Fruit fly (Drosophila melanogaster) whole organism, adult: ENCODE data around the gene CG42299.

ENCODE experiments used
- CG11617 ChIP-seq: fragments of 200-800 bp; sonication (Bioruptor generic); optimal IDR thresholded peaks from 2 replicates; lab custom pipeline; 2017; ENCODE audit warnings: mild to moderate bottlenecking, missing biosample characterization, missing genetic modification reagents, missing genetic modification characterization
- CG12768 ChIP-seq: fragments of 200-800 bp; sonication (Bioruptor generic); optimal IDR thresholded peaks from 2 replicates; lab custom pipeline; 2017; ENCODE audit warnings: missing biosample characterization, missing genetic modification characterization, mild to moderate bottlenecking, moderate library complexity, missing genetic modification reagents
- CG14711 ChIP-seq: fragments of 200-800 bp; sonication (Bioruptor generic); optimal IDR thresholded peaks from 2 replicates; lab custom pipeline; 2018; ENCODE audit warnings: missing biosample characterization, mild to moderate bottlenecking, missing genetic modification characterization, moderate library complexity
- CG1620 ChIP-seq: fragments of 200-800 bp; sonication (Bioruptor generic); optimal IDR thresholded peaks from 2 replicates; lab custom pipeline; 2016; ENCODE audit warnings: missing biosample characterization, missing genetic modification characterization
- CG33017 ChIP-seq: fragments of 200-800 bp; sonication (Bioruptor generic); optimal IDR thresholded peaks from 2 replicates; lab custom pipeline; 2018; ENCODE audit warnings: missing biosample characterization, mild to moderate bottlenecking, missing genetic modification characterization, moderate library complexity
- CG5204 ChIP-seq: fragments of 200-800 bp; sonication (Bioruptor generic); optimal IDR thresholded peaks from 2 replicates; lab custom pipeline; 2016; ENCODE audit warnings: missing biosample characterization, missing genetic modification characterization
- CG7045 ChIP-seq: fragments of 200-800 bp; sonication (Bioruptor generic); optimal IDR thresholded peaks from 2 replicates; lab custom pipeline; 2017; ENCODE audit warnings: missing biosample characterization, mild to moderate bottlenecking, missing genetic modification characterization
- CG7101 ChIP-seq: fragments of 200-800 bp; sonication (Bioruptor generic); optimal IDR thresholded peaks from 2 replicates; lab custom pipeline; 2018; ENCODE audit warnings: missing biosample characterization, mild to moderate bottlenecking, missing genetic modification characterization, moderate library complexity
- Clk ChIP-seq: fragments of 200-800 bp; sonication (Bioruptor generic); optimal IDR thresholded peaks from 2 replicates; lab custom pipeline; 2017; ENCODE audit warnings: missing biosample characterization, missing genetic modification characterization
- Crg-1 ChIP-seq: fragments of 200-800 bp; sonication (Bioruptor generic); optimal IDR thresholded peaks from 2 replicates; lab custom pipeline; 2016; ENCODE audit warnings: missing biosample characterization, missing genetic modification characterization
- Hr96 ChIP-seq: fragments of 200-800 bp; sonication (Bioruptor generic); optimal IDR thresholded peaks from 2 replicates; lab custom pipeline; 2016; ENCODE audit warnings: missing biosample characterization, missing genetic modification characterization
- Mnt ChIP-seq: fragments of 200-800 bp; sonication (Bioruptor generic); optimal IDR thresholded peaks from 2 replicates; lab custom pipeline; 2016; ENCODE audit warnings: missing biosample characterization, mild to moderate bottlenecking, missing genetic modification characterization
- bab1 ChIP-seq: fragments of 200-800 bp; sonication (Bioruptor generic); optimal IDR thresholded peaks from 3 replicates; lab custom pipeline; 2019; ENCODE audit warnings: missing biosample characterization, mild to moderate bottlenecking, missing genetic modification characterization, moderate library complexity
- cic ChIP-seq: fragments of 200-800 bp; sonication (Bioruptor generic); optimal IDR thresholded peaks from 2 replicates; lab custom pipeline; 2017; ENCODE audit warnings: missing biosample characterization, mild to moderate bottlenecking, missing genetic modification characterization, moderate library complexity
- cnc ChIP-seq, 2 experiments: fragments of >200 bp; optimal IDR thresholded peaks; 2 replicates each; lab custom pipeline; 2017
- kay ChIP-seq: fragments of 200-800 bp; sonication (Bioruptor generic); peaks from one replicate; lab custom pipeline; 2016; ENCODE audit warnings: missing biosample characterization, missing genetic modification characterization, borderline replicate concordance
- ovo ChIP-seq: fragments of 200-800 bp; sonication (Bioruptor generic); optimal IDR thresholded peaks from 2 replicates; lab custom pipeline; 2016; ENCODE audit warnings: missing biosample characterization, missing genetic modification characterization
- pad ChIP-seq: fragments of 200-800 bp; sonication (Bioruptor generic); optimal IDR thresholded peaks from 3 replicates; lab custom pipeline; 2017; ENCODE audit warnings: missing biosample characterization, missing genetic modification characterization, mild to moderate bottlenecking, moderate library complexity, missing genetic modification reagents
- tj ChIP-seq: fragments of 200-800 bp; sonication (Bioruptor generic); optimal IDR thresholded peaks from 3 replicates; lab custom pipeline; 2017; ENCODE audit warnings: missing biosample characterization, mild to moderate bottlenecking, missing genetic modification characterization, moderate library complexity
- toe ChIP-seq: fragments of 200-800 bp; sonication (Bioruptor generic); optimal IDR thresholded peaks from 2 replicates; lab custom pipeline; 2016; ENCODE audit warnings: missing biosample characterization, missing genetic modification characterization

CG42299 gene

dm6 chrX:15554256-15554678, 21.2 kb downstream of the CG42299 start, which contains the start of gene Ac13E:
TSS of gene Ac13E (minus strand) at chrX:15554278.
- peak; percentile 79 for TF ChIP-seq CG14711 (tag; lab: Kevin White, UChicago)
- peak; percentile 83 for TF ChIP-seq Mnt (GFP tag; lab: Kevin White, UChicago)
- TF ChIP-seq Crg-1 (GFP tag; lab: Kevin White, UChicago): peak; percentile 80
- TF ChIP-seq Hr96 (GFP tag; lab: Kevin White, UChicago): peak; percentile 86
- TF ChIP-seq CG33017 (tag; lab: Kevin White, UChicago): peak; percentile 81
- peak; percentile 71 for TF ChIP-seq tj (GFP tag; lab: Kevin White, UChicago)
- TF ChIP-seq cnc (optimal IDR thresholded peaks at IDR 0.05; lab: Kevin White, UChicago): no peak
- peak; percentile 80 for TF ChIP-seq CG7045
- TF ChIP-seq kay (GFP tag; lab: Kevin White, UChicago): peak; percentile 64
- peak; percentile 86 for TF ChIP-seq CG12768 (GFP tag; lab: Kevin White, UChicago)
- peak; percentile 84 for TF ChIP-seq CG1620 (GFP tag; lab: Kevin White, UChicago)
- TF ChIP-seq pad (GFP tag; lab: Kevin White, UChicago): peak; percentile 79
- peak; percentile 82 for TF ChIP-seq CG5204 (GFP tag; lab: Kevin White, UChicago)
- peak; percentile 84 for TF ChIP-seq toe (GFP tag; lab: Kevin White, UChicago)
- peak; percentile 91 for TF ChIP-seq CG7101 (tag; lab: Kevin White, UChicago)
- TF ChIP-seq Clk (GFP tag; lab: Kevin White, UChicago): peak; percentile 42
- TF ChIP-seq ovo: peak; percentile 66
- TF ChIP-seq cic: peak; percentile 49
- TF ChIP-seq bab1 (GFP tag; lab: Kevin White, UChicago): peak; percentile 91
- TF ChIP-seq CG11617 (GFP tag; lab: Kevin White, UChicago): peak; percentile 92

DNA sequence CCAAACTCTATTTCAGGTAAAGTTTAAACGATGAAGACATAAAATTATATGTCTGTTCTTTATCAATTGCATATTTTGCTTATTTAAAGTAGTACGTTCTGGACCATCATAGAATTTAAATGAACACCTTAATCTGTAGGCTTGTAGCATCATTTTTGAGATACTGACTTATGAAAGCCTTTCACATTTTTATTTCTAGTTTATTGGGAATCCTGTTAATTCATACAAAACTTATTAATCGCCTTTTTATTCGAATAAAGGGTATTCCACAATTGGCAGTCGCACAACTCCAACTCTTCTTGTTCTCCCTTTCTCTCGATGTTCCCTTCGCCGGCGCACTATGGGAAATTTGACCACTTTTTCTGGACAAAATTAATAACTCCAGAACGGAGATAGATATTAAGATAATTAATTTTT, 23.0 kb downstream of the CG42299 start:
- TF ChIP-seq CG11617 (GFP tag; lab: Kevin White, UChicago): no peak
- peak; percentile 17 for TF ChIP-seq bab1 (GFP tag; lab: Kevin White, UChicago)

DNA sequence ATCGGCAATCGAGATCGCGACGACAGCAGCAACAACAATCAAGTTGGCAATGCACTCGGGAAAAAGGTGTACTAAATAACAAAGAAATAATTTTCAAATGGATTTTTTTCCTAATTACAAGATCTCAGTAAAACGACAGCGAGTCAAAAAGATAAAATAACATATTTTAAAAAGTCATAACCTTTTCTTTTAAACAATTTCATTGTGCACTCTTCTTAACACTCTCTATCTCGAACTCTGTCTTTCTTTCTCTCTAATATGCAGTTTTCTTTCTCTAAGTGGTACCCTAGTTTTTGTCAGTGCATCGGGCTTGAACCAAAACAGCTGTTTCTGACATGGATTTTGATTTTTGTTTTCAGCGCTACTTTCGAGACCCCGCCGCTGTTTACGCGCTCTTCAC, 26.4 kb downstream of the CG42299 start:
- no peak for TF ChIP-seq ovo
- no peak for TF ChIP-seq CG7045
- TF ChIP-seq CG14711 (tag; lab: Kevin White, UChicago): no peak
- TF ChIP-seq toe (GFP tag; lab: Kevin White, UChicago): no peak
- TF ChIP-seq CG11617 (GFP tag; lab: Kevin White, UChicago): no peak
- no peak for TF ChIP-seq Clk (GFP tag; lab: Kevin White, UChicago)
- no peak for TF ChIP-seq CG7101 (tag; lab: Kevin White, UChicago)
- TF ChIP-seq tj (GFP tag; lab: Kevin White, UChicago): no peak
- TF ChIP-seq cic: no peak
- TF ChIP-seq Crg-1 (GFP tag; lab: Kevin White, UChicago): no peak
- no peak for TF ChIP-seq CG12768 (GFP tag; lab: Kevin White, UChicago)
- TF ChIP-seq CG33017 (tag; lab: Kevin White, UChicago): no peak
- TF ChIP-seq bab1 (GFP tag; lab: Kevin White, UChicago): no peak
- no peak for TF ChIP-seq cnc (optimal IDR thresholded peaks at IDR 0.05; lab: Kevin White, UChicago)
- TF ChIP-seq pad (GFP tag; lab: Kevin White, UChicago): no peak
- TF ChIP-seq CG1620 (GFP tag; lab: Kevin White, UChicago): no peak
- TF ChIP-seq Hr96 (GFP tag; lab: Kevin White, UChicago): no peak

DNA sequence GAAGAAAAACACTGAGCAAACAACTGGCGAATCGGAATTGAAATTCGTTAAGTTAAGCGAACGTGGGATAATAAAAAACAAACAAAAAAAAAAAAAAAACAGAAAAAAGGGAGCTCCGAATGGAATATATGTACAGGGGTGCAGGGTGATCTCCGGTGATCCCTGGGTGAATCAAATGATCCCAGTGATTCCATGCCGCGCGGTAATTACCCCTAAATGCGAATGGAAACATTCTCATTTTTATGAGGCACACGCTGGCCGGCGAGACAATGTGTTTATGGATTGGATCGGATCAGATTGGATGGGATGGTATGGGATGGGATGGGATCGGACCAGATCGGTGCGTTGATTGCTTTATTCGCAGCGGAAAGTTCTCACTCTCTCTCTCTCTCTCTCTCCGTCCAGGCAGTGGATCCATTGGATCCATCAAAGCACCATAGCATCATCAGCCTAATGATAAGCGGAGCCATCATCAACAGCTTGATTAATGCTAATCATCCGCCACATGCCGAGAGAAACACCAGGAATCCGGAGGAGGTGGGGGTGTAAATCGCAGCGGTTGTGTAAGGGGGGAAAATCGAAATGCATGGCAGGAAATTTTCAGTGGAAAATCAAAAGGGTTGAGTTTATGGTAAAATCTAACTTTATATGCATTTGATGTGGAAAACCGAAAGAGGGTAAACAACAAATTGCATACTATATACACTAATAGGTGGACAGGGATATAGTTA, 29.9 kb downstream of the CG42299 start:
- TF ChIP-seq cnc (optimal IDR thresholded peaks at IDR 0.05; lab: Kevin White, UChicago): no peak
- no peak for TF ChIP-seq Mnt (GFP tag; lab: Kevin White, UChicago)
- TF ChIP-seq CG12768 (GFP tag; lab: Kevin White, UChicago): no peak
- TF ChIP-seq tj (GFP tag; lab: Kevin White, UChicago): no peak
- TF ChIP-seq bab1 (GFP tag; lab: Kevin White, UChicago): no peak
- no peak for TF ChIP-seq CG7045
- no peak for TF ChIP-seq pad (GFP tag; lab: Kevin White, UChicago)
- TF ChIP-seq CG5204 (GFP tag; lab: Kevin White, UChicago): no peak
- no peak for TF ChIP-seq CG14711 (tag; lab: Kevin White, UChicago)
- no peak for TF ChIP-seq toe (GFP tag; lab: Kevin White, UChicago)

DNA sequence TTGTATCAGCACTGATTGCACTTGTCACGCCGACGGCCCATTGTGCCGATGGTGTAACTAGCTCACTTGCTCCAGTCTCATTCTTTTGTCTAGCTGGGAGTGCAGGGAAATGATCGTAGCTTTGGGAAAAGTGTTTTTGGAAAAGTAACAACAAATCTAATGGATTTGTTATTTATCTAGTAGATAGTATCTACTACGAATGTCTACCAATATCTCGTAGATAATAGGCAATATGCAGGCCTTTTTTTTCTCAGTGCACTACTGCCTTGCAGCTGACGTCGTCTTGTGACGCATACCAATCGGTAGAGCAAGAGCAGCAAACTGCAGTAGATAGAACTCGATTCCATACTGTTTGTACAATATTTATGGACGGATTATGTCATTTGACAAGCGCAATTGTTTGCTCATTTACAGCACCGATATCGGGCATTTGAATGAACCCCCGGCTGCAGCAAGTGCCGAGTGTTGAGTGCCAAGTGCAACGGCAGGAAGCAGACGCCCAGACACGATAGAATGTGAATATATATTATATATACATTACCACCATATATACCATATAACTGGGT, 31.9 kb downstream of the CG42299 start:
- no peak for TF ChIP-seq Mnt (GFP tag; lab: Kevin White, UChicago)
- TF ChIP-seq CG7101 (tag; lab: Kevin White, UChicago): peak; percentile 55
- TF ChIP-seq CG1620 (GFP tag; lab: Kevin White, UChicago): no peak
- no peak for TF ChIP-seq ovo
- no peak for TF ChIP-seq CG33017 (tag; lab: Kevin White, UChicago)
- TF ChIP-seq bab1 (GFP tag; lab: Kevin White, UChicago): no peak
- no peak for TF ChIP-seq Crg-1 (GFP tag; lab: Kevin White, UChicago)
- TF ChIP-seq pad (GFP tag; lab: Kevin White, UChicago): no peak
- peak; percentile 9 for TF ChIP-seq CG11617 (GFP tag; lab: Kevin White, UChicago)
- no peak for TF ChIP-seq toe (GFP tag; lab: Kevin White, UChicago)
- TF ChIP-seq tj (GFP tag; lab: Kevin White, UChicago): no peak
- no peak for TF ChIP-seq Clk (GFP tag; lab: Kevin White, UChicago)
- TF ChIP-seq Hr96 (GFP tag; lab: Kevin White, UChicago): no peak
- no peak for TF ChIP-seq cic
- peak; percentile 82 for TF ChIP-seq kay (GFP tag; lab: Kevin White, UChicago)
- no peak for TF ChIP-seq CG12768 (GFP tag; lab: Kevin White, UChicago)
- peak; percentile 13 for TF ChIP-seq CG7045
- TF ChIP-seq CG14711 (tag; lab: Kevin White, UChicago): peak; percentile 42
- TF ChIP-seq CG5204 (GFP tag; lab: Kevin White, UChicago): no peak
- no peak for TF ChIP-seq cnc (optimal IDR thresholded peaks at IDR 0.05; lab: Kevin White, UChicago)
